Fruit fly (Drosophila melanogaster): ENCODE data around the gene Acox3.

Gene Acox3

DNA sequence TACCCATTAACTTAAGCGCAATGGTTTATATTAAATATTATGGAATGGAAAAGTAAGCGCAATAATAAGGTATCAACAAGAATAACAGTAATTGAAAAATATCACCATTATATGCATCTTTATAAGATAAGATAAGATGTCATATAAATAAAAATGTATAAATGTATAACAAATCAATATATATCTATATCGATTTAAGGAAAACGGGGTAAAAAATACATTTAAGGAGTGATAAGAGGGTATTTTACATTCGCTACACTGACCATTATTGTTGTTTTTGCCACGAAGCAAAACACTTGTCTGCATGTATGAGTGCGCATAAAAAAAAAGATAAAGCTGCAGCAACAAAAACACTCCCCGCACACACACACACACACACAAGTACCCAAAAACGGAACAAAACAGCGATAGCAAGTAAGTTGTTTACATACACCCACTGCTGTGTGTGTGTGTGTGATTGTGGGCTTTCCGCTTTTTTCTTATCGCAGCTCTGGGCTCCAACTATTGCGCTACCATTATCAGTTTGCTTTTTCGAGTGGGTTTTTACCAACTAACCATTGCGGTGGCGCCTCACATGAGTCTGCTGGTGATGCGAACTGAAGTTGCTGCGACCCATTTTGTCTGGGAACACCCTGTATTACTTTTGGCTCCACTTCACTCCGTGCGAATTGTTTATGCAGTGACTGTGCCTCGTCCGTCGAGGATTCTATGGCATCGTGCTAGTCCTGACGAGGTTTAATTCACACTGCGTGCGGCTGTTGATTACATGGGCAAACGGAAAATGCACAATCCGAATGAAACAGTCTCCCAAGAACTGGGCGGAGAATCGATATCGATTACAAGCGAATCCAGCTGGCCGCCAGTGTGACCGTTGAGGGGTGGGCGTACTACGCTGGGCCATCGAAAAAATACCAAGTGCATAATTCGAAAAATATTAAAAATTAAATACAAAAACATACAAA lies 25.2 kb upstream of the Acox3 start, which contains the start of gene mmy (continued):
- no peak for TF ChIP-seq CG8319 (GFP tag; optimal IDR thresholded peaks at IDR 0.05)
- TF ChIP-seq topi (GFP tag; optimal IDR thresholded peaks at IDR 0.05), result peak; percentile 35
- TF ChIP-seq Lpt (GFP tag; optimal IDR thresholded peaks at IDR 0.05), result peak; percentile 47
- peak; percentile 43 for TF ChIP-seq esn (GFP tag; optimal IDR thresholded peaks at IDR 0.05)
- peak; percentile 33 for TF ChIP-seq Eip93F (GFP tag; optimal IDR thresholded peaks at IDR 0.05)
- peak; percentile 59 for TF ChIP-seq CG11762 (GFP tag; optimal IDR thresholded peaks at IDR 0.05; ENCODE audit: insufficient read depth)
- TF ChIP-seq lz (GFP tag; optimal IDR thresholded peaks at IDR 0.05), result peak; percentile 7
- peak; percentile 47 for TF ChIP-seq CG6792 (GFP tag; optimal IDR thresholded peaks at IDR 0.05)
- TF ChIP-seq Hr38 (GFP tag; optimal IDR thresholded peaks at IDR 0.05), result no peak
- peak; percentile 31 for TF ChIP-seq CG11294 (GFP tag; IDR thresholded peaks at IDR 0.05)
- peak; percentile 33 for TF ChIP-seq CG11902 (GFP tag; optimal IDR thresholded peaks at IDR 0.05)

DNA sequence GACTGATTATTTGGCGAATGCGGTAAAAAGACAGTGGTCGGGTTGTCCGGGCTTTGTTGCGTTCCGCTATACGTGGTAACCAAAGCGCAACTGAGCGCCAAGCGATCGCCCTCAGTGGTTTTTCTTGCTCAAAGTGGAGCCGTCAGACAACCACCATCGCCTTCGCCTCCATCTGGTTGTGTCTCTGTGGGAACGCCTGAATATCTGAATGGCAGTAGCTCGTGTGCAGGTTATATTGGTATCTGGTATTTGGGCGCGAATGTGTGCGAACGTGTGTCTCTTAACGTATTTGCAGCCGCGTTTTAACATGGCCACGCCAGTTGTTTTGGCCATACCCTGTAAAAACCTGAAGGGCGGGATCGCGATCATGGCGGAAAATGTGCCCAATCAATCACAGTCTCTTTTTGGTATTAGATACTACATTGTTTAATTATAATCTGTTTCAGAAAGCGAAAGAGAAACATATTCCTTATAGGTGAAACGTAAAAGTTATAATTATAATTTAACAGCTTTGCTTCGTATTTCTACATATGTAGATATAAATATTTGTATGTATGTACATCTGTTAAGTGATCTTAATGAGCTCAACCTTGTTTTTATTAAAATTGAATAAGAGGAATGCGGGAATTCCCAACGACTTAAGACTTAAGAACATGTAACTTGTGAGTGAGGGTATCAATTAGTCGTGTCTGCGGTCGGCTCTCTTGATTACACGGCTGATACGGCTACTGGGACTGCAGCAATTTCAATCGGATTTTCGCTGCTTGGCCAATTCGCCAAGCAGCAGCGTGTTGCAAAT lies 24.0 kb upstream of the Acox3 start:
- 0 out of 2 replicates have a peak, but pooled peaks have one; percentile 7 for TF ChIP-seq CG11294 (GFP tag; IDR thresholded peaks at IDR 0.05)
- TF ChIP-seq CG11902 (GFP tag; optimal IDR thresholded peaks at IDR 0.05), result peak; percentile 61
- peak; percentile 60 for TF ChIP-seq Met (GFP tag; optimal IDR thresholded peaks at IDR 0.05)
- peak; percentile 47 for TF ChIP-seq Hr39 (GFP tag; optimal IDR thresholded peaks at IDR 0.05)
- peak; percentile 71 for TF ChIP-seq CG3032 (tag; optimal IDR thresholded peaks at IDR 0.05)
- peak; percentile 48 for TF ChIP-seq CG10631 (GFP tag; optimal IDR thresholded peaks at IDR 0.05)
- peak; percentile 40 for TF ChIP-seq CG1621 (tag; optimal IDR thresholded peaks at IDR 0.05)
- peak; percentile 59 for TF ChIP-seq CG34406 (GFP tag; optimal IDR thresholded peaks at IDR 0.05)
- peak; percentile 18 to 62 for TF ChIP-seq ss (GFP tag; optimal IDR thresholded peaks at IDR 0.05)
- TF ChIP-seq CG6808 (GFP tag; optimal IDR thresholded peaks at IDR 0.05), result peak; percentile 67
- peak; percentile 64; the same call in 2 of the 3 replicates for TF ChIP-seq CG8119 (GFP tag; IDR thresholded peaks at IDR 0.05)
- peak; percentile 38 for TF ChIP-seq Sox14 (GFP tag; optimal IDR thresholded peaks at IDR 0.05)
- TF ChIP-seq Eip78C (GFP tag), result peak; percentile 95
- TF ChIP-seq topi (GFP tag; optimal IDR thresholded peaks at IDR 0.05), result peak; percentile 56
- peak; percentile 22; the same call in 1 of the 3 replicates for TF ChIP-seq CG6163 (GFP tag; IDR thresholded peaks at IDR 0.05)
- peak; percentile 56 for TF ChIP-seq lz (GFP tag; optimal IDR thresholded peaks at IDR 0.05)
- TF ChIP-seq dac (GFP tag; optimal IDR thresholded peaks at IDR 0.05), result peak; percentile 46
- peak; percentile 28 for TF ChIP-seq CG8319 (GFP tag; optimal IDR thresholded peaks at IDR 0.05)
- peak; percentile 31 for TF ChIP-seq fd85E (GFP tag; optimal IDR thresholded peaks at IDR 0.05)
- TF ChIP-seq Ets96B (tag; optimal IDR thresholded peaks at IDR 0.05), result peak; percentile 32
- TF ChIP-seq spab (GFP tag; optimal IDR thresholded peaks at IDR 0.05), result peak; percentile 47
- peak; percentile 21 for TF ChIP-seq dsx (GFP tag; optimal IDR thresholded peaks at IDR 0.05; ENCODE audit: poor library complexity, severe bottlenecking)
- TF ChIP-seq CG15336 (GFP tag; IDR thresholded peaks at IDR 0.05), result no peak; the same call in 1 of the 2 replicates
- TF ChIP-seq achi (GFP tag; optimal IDR thresholded peaks at IDR 0.05), result peak; percentile 51
- TF ChIP-seq Blimp-1 (GFP tag; optimal IDR thresholded peaks at IDR 0.05), result no peak
- peak; percentile 62 for TF ChIP-seq Hr4 (GFP tag; optimal IDR thresholded peaks at IDR 0.05)
- peak; percentile 85 for TF ChIP-seq CG32006 (GFP tag; optimal IDR thresholded peaks at IDR 0.05)
- peak; percentile 37 for TF ChIP-seq CG9139 (GFP tag; optimal IDR thresholded peaks at IDR 0.05)
- TF ChIP-seq OdsH (GFP tag; optimal IDR thresholded peaks at IDR 0.05), result peak; percentile 65
- no peak for TF ChIP-seq Hr38 (GFP tag; optimal IDR thresholded peaks at IDR 0.05)
- peak; percentile 51 for TF ChIP-seq Sox15 (GFP tag; optimal IDR thresholded peaks at IDR 0.05)
- peak; percentile 75 for TF ChIP-seq CG4318 (GFP tag; optimal IDR thresholded peaks at IDR 0.05)
- TF ChIP-seq CG6854 (GFP tag; optimal IDR thresholded peaks at IDR 0.05), result no peak
- peak; percentile 57 for TF ChIP-seq acj6 (GFP tag; optimal IDR thresholded peaks at IDR 0.05)
- TF ChIP-seq CG3919 (GFP tag; optimal IDR thresholded peaks at IDR 0.05), result peak; percentile 47
- peak; percentile 34 for TF ChIP-seq Smox (GFP tag; optimal IDR thresholded peaks at IDR 0.05)
- TF ChIP-seq Eip93F (GFP tag; optimal IDR thresholded peaks at IDR 0.05), result no peak
- peak; percentile 50 for TF ChIP-seq net (GFP tag; optimal IDR thresholded peaks at IDR 0.05)
- TF ChIP-seq CG6276 (GFP tag; optimal IDR thresholded peaks at IDR 0.05), result peak; percentile 73
- TF ChIP-seq svp (GFP tag), result peak; percentile 77
- peak; percentile 10 for TF ChIP-seq CG11762 (GFP tag; optimal IDR thresholded peaks at IDR 0.05; ENCODE audit: insufficient read depth)
